Fruit fly (Drosophila melanogaster) whole organism, embryonic: ENCODE results near the gene CG9289.

Experiments
- Abd-B ChIP-seq: fragments of 200-800 bp; sonication (Bioruptor generic); optimal IDR thresholded peaks from 2 replicates; lab custom pipeline; 2018; ENCODE audit warnings: missing biosample characterization, mild to moderate bottlenecking, missing genetic modification characterization, moderate library complexity
- Antp ChIP-seq: fragments of 200-800 bp; sonication (Bioruptor generic); optimal IDR thresholded peaks from 3 replicates; lab custom pipeline; 2016; ENCODE audit warnings: missing biosample characterization, missing genetic modification characterization
- CG10209 ChIP-seq: fragments of 200-800 bp; sonication (Bioruptor generic); optimal IDR thresholded peaks from 3 replicates; lab custom pipeline; 2017; ENCODE audit warnings: missing biosample characterization, mild to moderate bottlenecking, missing genetic modification characterization, missing genetic modification reagents
- CG11560 ChIP-seq: fragments of 200-800 bp; sonication (Bioruptor generic); IDR thresholded peaks from 3 replicates; pipeline ENCODE4 v1.3.6; 2022; ENCODE audit warnings: missing biosample characterization, missing genetic modification characterization
- CG12155 ChIP-seq: fragments of 200-800 bp; sonication (Bioruptor generic); optimal IDR thresholded peaks from 3 replicates; lab custom pipeline; 2016; ENCODE audit warnings: missing biosample characterization, missing genetic modification characterization
- CG12219 ChIP-seq: fragments of 200-800 bp; sonication (Bioruptor generic); optimal IDR thresholded peaks from 3 replicates; lab custom pipeline; 2018; ENCODE audit warnings: missing biosample characterization, mild to moderate bottlenecking, missing genetic modification characterization
- CG12299 ChIP-seq: fragments of 200-800 bp; sonication (Bioruptor generic); optimal IDR thresholded peaks from 2 replicates; lab custom pipeline; 2018; ENCODE audit warnings: missing biosample characterization, mild to moderate bottlenecking, missing genetic modification characterization
- CG13287 ChIP-seq: fragments of 200-800 bp; sonication (Bioruptor generic); IDR thresholded peaks from 2 replicates; pipeline ENCODE4 v1.3.6; 2022; ENCODE audit warnings: missing biosample characterization, missing genetic modification characterization; ENCODE audit not compliant: partially characterized antibody
- CG13424 ChIP-seq: fragments of 200-800 bp; sonication (Bioruptor generic); optimal IDR thresholded peaks from 2 replicates; lab custom pipeline; 2019; ENCODE audit warnings: missing biosample characterization, mild to moderate bottlenecking, missing genetic modification characterization, moderate library complexity
- CG13894 ChIP-seq: fragments of 200-800 bp; sonication (Bioruptor generic); optimal IDR thresholded peaks from 3 replicates; lab custom pipeline; 2018; ENCODE audit warnings: missing biosample characterization, mild to moderate bottlenecking, missing genetic modification characterization, moderate library complexity
- CG14050 ChIP-seq: fragments of 200-800 bp; sonication (Bioruptor generic); IDR thresholded peaks from 3 replicates; pipeline ENCODE4 v1.3.6; 2022; ENCODE audit warnings: missing biosample characterization, missing genetic modification characterization
- CG14667 ChIP-seq: fragments of 200-800 bp; sonication (Bioruptor generic); IDR thresholded peaks from 2 replicates; pipeline ENCODE4 v1.3.6; 2022; ENCODE audit warnings: missing biosample characterization, missing genetic modification characterization
- CG14860 ChIP-seq: fragments of 200-800 bp; sonication (Bioruptor generic); IDR thresholded peaks from 3 replicates; pipeline ENCODE4 v1.3.6; 2022; ENCODE audit warnings: missing biosample characterization, missing genetic modification characterization; ENCODE audit not compliant: partially characterized antibody
- CG15073 ChIP-seq: fragments of 200-800 bp; sonication (Bioruptor generic); optimal IDR thresholded peaks from 2 replicates; lab custom pipeline; 2016; ENCODE audit warnings: missing biosample characterization, missing genetic modification characterization
- CG17829 ChIP-seq: fragments of 200-800 bp; optimal IDR thresholded peaks from 2 replicates; lab custom pipeline; 2019; ENCODE audit warnings: missing biosample characterization, mild to moderate bottlenecking, missing genetic modification characterization, moderate library complexity
- CG18599 ChIP-seq: fragments of 200-800 bp; sonication (Bioruptor generic); optimal IDR thresholded peaks from 3 replicates; lab custom pipeline; 2017; ENCODE audit warnings: missing biosample characterization, missing genetic modification characterization, mild to moderate bottlenecking, moderate library complexity, missing genetic modification reagents
- CG18619 ChIP-seq: fragments of 200-800 bp; sonication (Bioruptor generic); optimal IDR thresholded peaks from 3 replicates; lab custom pipeline; 2017; ENCODE audit warnings: missing biosample characterization, mild to moderate bottlenecking, missing genetic modification characterization
- CG2199 ChIP-seq: fragments of 200-800 bp; sonication (Bioruptor generic); IDR thresholded peaks from 3 replicates; pipeline ENCODE4 v1.3.6; 2022; ENCODE audit warnings: missing biosample characterization, missing genetic modification characterization
- CG30020 ChIP-seq: fragments of 200-800 bp; optimal IDR thresholded peaks from 2 replicates; lab custom pipeline; 2019; ENCODE audit warnings: missing biosample characterization, mild to moderate bottlenecking, missing genetic modification characterization, moderate library complexity
- CG32767 ChIP-seq: fragments of 200-800 bp; sonication (Bioruptor generic); IDR thresholded peaks from 2 replicates; pipeline ENCODE4 v1.3.6; 2022; ENCODE audit warnings: missing biosample characterization, missing genetic modification characterization
- CG5245 ChIP-seq: fragments of 200-800 bp; sonication (Bioruptor generic); optimal IDR thresholded peaks from 3 replicates; lab custom pipeline; 2016; ENCODE audit warnings: missing biosample characterization, missing genetic modification characterization
- CG6254 ChIP-seq: fragments of 200-800 bp; sonication (Bioruptor generic); optimal IDR thresholded peaks from 3 replicates; lab custom pipeline; 2017; ENCODE audit warnings: mild to moderate bottlenecking, missing biosample characterization, missing genetic modification reagents, missing genetic modification characterization
- CG8089 ChIP-seq: fragments of 200-800 bp; sonication (Bioruptor generic); optimal IDR thresholded peaks from 3 replicates; lab custom pipeline; 2016; ENCODE audit warnings: missing biosample characterization, missing genetic modification characterization
- CG8281 ChIP-seq: fragments of 200-800 bp; sonication (Bioruptor generic); optimal IDR thresholded peaks from 2 replicates; lab custom pipeline; 2018; ENCODE audit warnings: missing biosample characterization, mild to moderate bottlenecking, missing genetic modification characterization, moderate library complexity
- Deaf1 ChIP-seq: fragments of 200-800 bp; optimal IDR thresholded peaks from 3 replicates; lab custom pipeline; 2019; ENCODE audit warnings: missing biosample characterization, mild to moderate bottlenecking, missing genetic modification characterization, moderate library complexity
- Dfd ChIP-seq, 2 experiments: fragments of >200 bp; optimal IDR thresholded peaks; 2 replicates each; lab custom pipeline; 2017; ENCODE audit warnings: missing biosample characterization in 2 of 2, missing genetic modification characterization in 2 of 2
- Gug ChIP-seq: fragments of 200-800 bp; sonication (Bioruptor generic); IDR thresholded peaks from 4 replicates; pipeline ENCODE4 v1.3.6; 2022; ENCODE audit warnings: missing biosample characterization, missing genetic modification characterization
- H2.0 ChIP-seq: fragments of 200-800 bp; sonication (Bioruptor generic); IDR thresholded peaks from 2 replicates; pipeline ENCODE4 v1.3.6; 2022; ENCODE audit warnings: missing biosample characterization, missing genetic modification characterization
- Hey ChIP-seq: fragments of 200-800 bp; sonication (Bioruptor generic); optimal IDR thresholded peaks from 3 replicates; lab custom pipeline; 2018; ENCODE audit warnings: missing biosample characterization, mild to moderate bottlenecking, missing genetic modification characterization
- Meics ChIP-seq: fragments of 200-800 bp; sonication (Bioruptor generic); optimal IDR thresholded peaks from 2 replicates; lab custom pipeline; 2017; ENCODE audit warnings: missing biosample characterization, mild to moderate bottlenecking, missing genetic modification characterization
- Nf-YB ChIP-seq: fragments of 200-800 bp; sonication (Bioruptor generic); optimal IDR thresholded peaks from 3 replicates; lab custom pipeline; 2019; ENCODE audit warnings: missing biosample characterization, mild to moderate bottlenecking, missing genetic modification characterization, moderate library complexity
- danr ChIP-seq: fragments of 200-800 bp; sonication (Bioruptor generic); IDR thresholded peaks from 2 replicates; pipeline ENCODE4 v1.3.6; 2022; ENCODE audit warnings: missing biosample characterization, missing genetic modification characterization
- dati ChIP-seq: fragments of 200-800 bp; sonication (Bioruptor generic); IDR thresholded peaks from 2 replicates; pipeline ENCODE4 v1.3.6; 2022; ENCODE audit warnings: missing biosample characterization, missing genetic modification characterization
- dm ChIP-seq: fragments of 200-800 bp; sonication (Bioruptor generic); optimal IDR thresholded peaks from 3 replicates; lab custom pipeline; 2016; ENCODE audit warnings: missing biosample characterization, missing genetic modification characterization
- gcm ChIP-seq: fragments of 200-800 bp; sonication (Bioruptor generic); optimal IDR thresholded peaks from 2 replicates; lab custom pipeline; 2019; ENCODE audit warnings: missing biosample characterization, mild to moderate bottlenecking, missing genetic modification characterization, moderate library complexity
- ham ChIP-seq: fragments of 200-800 bp; sonication (Bioruptor generic); IDR thresholded peaks from 2 replicates; pipeline ENCODE4 v1.3.6; 2022; ENCODE audit warnings: missing biosample characterization, missing genetic modification characterization
- her ChIP-seq: fragments of 200-800 bp; sonication (Bioruptor generic); optimal IDR thresholded peaks from 2 replicates; lab custom pipeline; 2016; ENCODE audit warnings: missing biosample characterization, missing genetic modification characterization
- inv ChIP-seq: fragments of 200-800 bp; sonication (Bioruptor generic); IDR thresholded peaks from 2 replicates; pipeline ENCODE4 v1.3.6; 2022; ENCODE audit warnings: missing biosample characterization, missing genetic modification characterization; ENCODE audit not compliant: partially characterized antibody
- lbe ChIP-seq: fragments of 200-800 bp; sonication (Bioruptor generic); optimal IDR thresholded peaks from 2 replicates; lab custom pipeline; 2016; ENCODE audit warnings: missing biosample characterization, mild to moderate bottlenecking, missing genetic modification characterization
- mirr ChIP-seq: fragments of 200-800 bp; sonication (Bioruptor generic); optimal IDR thresholded peaks from 3 replicates; lab custom pipeline; 2018; ENCODE audit warnings: missing biosample characterization, mild to moderate bottlenecking, missing genetic modification characterization
- pita ChIP-seq: fragments of 200-800 bp; sonication (Bioruptor generic); optimal IDR thresholded peaks from 2 replicates; lab custom pipeline; 2017; ENCODE audit warnings: missing biosample characterization, mild to moderate bottlenecking, missing genetic modification characterization
- sens-2 ChIP-seq: fragments of 200-800 bp; sonication (Bioruptor generic); IDR thresholded peaks from 2 replicates; pipeline ENCODE4 v1.3.6; 2022; ENCODE audit warnings: missing biosample characterization, missing genetic modification characterization
- slbo ChIP-seq: fragments of 200-800 bp; sonication (Bioruptor generic); IDR thresholded peaks from 2 replicates; pipeline ENCODE4 v1.3.6; 2022; ENCODE audit warnings: missing biosample characterization, missing genetic modification characterization
- tin ChIP-seq: fragments of 200-800 bp; sonication (Bioruptor generic); optimal IDR thresholded peaks from 3 replicates; lab custom pipeline; 2016; ENCODE audit warnings: missing biosample characterization, missing genetic modification characterization
- tio ChIP-seq: fragments of 200-800 bp; sonication (Bioruptor generic); optimal IDR thresholded peaks from 2 replicates; lab custom pipeline; 2017; ENCODE audit warnings: missing biosample characterization, missing genetic modification characterization, inconsistent platforms
- trh ChIP-seq: fragments of 200-800 bp; sonication (Bioruptor generic); optimal IDR thresholded peaks from 2 replicates; lab custom pipeline; 2016; ENCODE audit warnings: missing biosample characterization, missing genetic modification characterization
- wdn ChIP-seq: fragments of 200-800 bp; sonication (Bioruptor generic); IDR thresholded peaks from 2 replicates; pipeline ENCODE4 v1.3.6; 2022; ENCODE audit warnings: missing biosample characterization, missing genetic modification characterization
- zen ChIP-seq: fragments of 200-800 bp; sonication (Bioruptor generic); optimal IDR thresholded peaks from 3 replicates; lab custom pipeline; 2018; ENCODE audit warnings: missing biosample characterization, mild to moderate bottlenecking, missing genetic modification characterization, moderate library complexity
- zfh1 ChIP-seq: fragments of 200-800 bp; sonication (Bioruptor generic); IDR thresholded peaks from 3 replicates; pipeline ENCODE4 v1.3.6; 2022; ENCODE audit warnings: missing biosample characterization, missing genetic modification characterization

Gene CG9289

DNA sequence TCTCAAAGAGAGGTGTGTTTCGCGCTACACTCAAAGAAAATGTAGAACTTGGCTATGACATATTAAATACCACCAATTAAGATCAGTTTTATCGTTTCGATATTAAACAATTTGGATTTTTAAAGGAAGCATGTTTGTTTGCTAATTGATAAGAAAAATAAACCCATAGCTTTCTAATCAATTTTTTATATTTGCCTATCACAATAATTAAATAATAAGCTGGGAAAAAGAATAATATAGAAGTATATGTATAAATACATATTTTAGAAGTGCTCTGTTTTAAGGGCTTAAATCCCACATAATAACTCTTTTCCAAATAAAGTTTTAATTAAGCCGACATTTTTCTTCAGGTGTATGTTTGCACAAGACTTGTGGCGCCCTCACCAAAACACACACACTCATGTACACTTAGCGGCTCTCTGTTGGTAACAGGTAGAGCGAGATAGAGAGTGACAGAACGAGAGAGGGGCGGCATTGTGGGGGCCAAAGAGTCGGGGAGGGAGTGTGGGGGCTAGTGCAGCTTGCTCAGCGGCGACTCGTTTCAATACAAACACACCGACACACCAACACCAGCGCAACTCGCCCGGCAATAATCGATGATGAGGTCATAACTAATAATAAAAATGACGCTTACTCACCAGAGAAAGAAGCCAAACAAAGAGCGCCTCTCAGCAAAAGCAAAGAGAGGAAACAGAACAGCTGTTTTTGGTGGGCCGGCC, 33.6 kb upstream of the CG9289 start (continued):
- TF ChIP-seq trh (GFP tag; lab: Kevin White, UChicago) (peak; percentile 81), danr (GFP tag; lab: Robert Waterston, UW) (peak; percentile 66), CG5245 (peak; percentile 82), slbo (GFP tag; lab: Robert Waterston, UW) (peak; percentile 88), Nf-YB (GFP tag; lab: Kevin White, UChicago) (peak; percentile 81), CG8281 (tag; lab: Kevin White, UChicago) (peak; percentile 66), pita (GFP tag; lab: Kevin White, UChicago) (no peak), CG11560 (peak; percentile 77; the same call in 2 of the 3 replicates), CG30020 (tag; lab: Kevin White, UChicago) (peak; percentile 65), Dfd (GFP tag; optimal IDR thresholded peaks at IDR 0.05; lab: Kevin White, UChicago) (peak in 1 of 2 experiments; percentile 83), CG6254 (peak; percentile 72), Deaf1 (peak; percentile 80), CG13287 (GFP tag; lab: Robert Waterston, UW) (peak; percentile 61), Meics (GFP tag; lab: Kevin White, UChicago) (peak; percentile 94), CG17829 (peak; percentile 88), inv (no peak), sens-2 (GFP tag; lab: Robert Waterston, UW) (no peak), tin (GFP tag; lab: Kevin White, UChicago) (peak; percentile 86), Abd-B (GFP tag; lab: Kevin White, UChicago) (peak; percentile 86), CG12155 (GFP tag; lab: Kevin White, UChicago) (peak; percentile 87), CG12299 (tag; lab: Kevin White, UChicago) (peak; percentile 75), mirr (GFP tag; lab: Kevin White, UChicago) (peak; percentile 49), CG8089 (GFP tag; lab: Kevin White, UChicago) (peak; percentile 41), her (GFP tag; lab: Kevin White, UChicago) (no peak), H2.0 (GFP tag; lab: Robert Waterston, UW) (peak; percentile 65; the same call in 1 of the 2 replicates), CG12219 (GFP tag; lab: Kevin White, UChicago) (peak; percentile 78), ham (GFP tag; lab: Robert Waterston, UW) (no peak), dm (peak; percentile 63), CG14860 (GFP tag; lab: Robert Waterston, UW) (no peak), CG2199 (GFP tag; lab: Robert Waterston, UW) (no peak), CG13424 (tag; lab: Kevin White, UChicago) (peak; percentile 93), CG32767 (GFP tag; lab: Robert Waterston, UW) (0 out of 2 replicates have a peak, but pooled peaks have one; percentile 64), CG14050 (peak; percentile 67; the same call in 2 of the 3 replicates), Gug (GFP tag; lab: Robert Waterston, UW) (0 out of 4 replicates have a peak, but pooled peaks have one; percentile 31), Hey (peak; percentile 52), zen (tag; lab: Kevin White, UChicago) (peak; percentile 60), wdn (GFP tag; lab: Robert Waterston, UW) (peak; percentile 84), Antp (peak; percentile 15), CG13894 (tag; lab: Kevin White, UChicago) (peak; percentile 51), zfh1 (peak; percentile 78), CG18599 (GFP tag; lab: Kevin White, UChicago) (peak; percentile 95), CG14667 (GFP tag; lab: Robert Waterston, UW) (peak; percentile 42; the same call in 1 of the 2 replicates), CG10209 (GFP tag; lab: Kevin White, UChicago) (peak; percentile 94), gcm (GFP tag; lab: Kevin White, UChicago) (peak; percentile 91), lbe (peak; percentile 71), CG15073 (GFP tag; lab: Kevin White, UChicago) (peak; percentile 48), tio (GFP tag; lab: Kevin White, UChicago) (peak; percentile 90), dati (GFP tag; lab: Robert Waterston, UW) (no peak), CG18619 (GFP tag; lab: Kevin White, UChicago) (peak; percentile 92)
